Fruit fly (Drosophila melanogaster): Measurements from ENCODE around the gene Nepl21.

dm6 chr3R:28922744-28923143 is 39.3 kb downstream of the Nepl21 start, which contains the start of gene CG11828:
- no peak for TF ChIP-seq usp (GFP tag; optimal IDR thresholded peaks at IDR 0.05)
- TF ChIP-seq CG32264 (GFP tag; optimal IDR thresholded peaks at IDR 0.05), result no peak
- TF ChIP-seq CrebA (GFP tag; optimal IDR thresholded peaks at IDR 0.05; ENCODE audit: borderline replicate concordance), result no peak
- TF ChIP-seq lola (GFP tag; optimal IDR thresholded peaks at IDR 0.05), result no peak
- no peak for TF ChIP-seq Abd-B (GFP tag; optimal IDR thresholded peaks at IDR 0.05)
- TF ChIP-seq pan (optimal IDR thresholded peaks at IDR 0.05), result no peak
- no peak for TF ChIP-seq Vsx2 (GFP tag; optimal IDR thresholded peaks at IDR 0.05; ENCODE audit: partially characterized antibody)
- TF ChIP-seq h (GFP tag; optimal IDR thresholded peaks at IDR 0.05), result no peak
- no peak for TF ChIP-seq foxo (GFP tag; optimal IDR thresholded peaks at IDR 0.05)
- TF ChIP-seq psq (GFP tag; optimal IDR thresholded peaks at IDR 0.05), result no peak
- TF ChIP-seq Rel (GFP tag; optimal IDR thresholded peaks at IDR 0.05), result no peak
- no peak for TF ChIP-seq Rel (tag; optimal IDR thresholded peaks at IDR 0.05)

Measured in whole organism, wandering third instar larva.